Fruit fly (Drosophila melanogaster) whole organism: ENCODE results near the gene CG11590.

ENCODE experiments used
- Dll ChIP-seq: fragments of >200 bp; optimal IDR thresholded peaks from 2 replicates; lab custom pipeline; 2017
- pan ChIP-seq: fragments of >200 bp; optimal IDR thresholded peaks from 2 replicates; lab custom pipeline; 2017
- psq ChIP-seq: fragments of >200 bp; optimal IDR thresholded peaks from 2 replicates; lab custom pipeline; 2017
- usp ChIP-seq: fragments of >200 bp; optimal IDR thresholded peaks from 2 replicates; lab custom pipeline; 2017; ENCODE audit warnings: missing biosample characterization, missing genetic modification characterization, mixed read lengths

dm6 chrX:14175663-14176062, 24.3 kb upstream of the CG11590 start:
- TF ChIP-seq Dll (lab: Kevin White, UChicago) (no peak), pan (lab: Kevin White, UChicago) (no peak), psq (lab: Kevin White, UChicago) (no peak), usp (GFP tag; lab: Kevin White, UChicago) (no peak)
